Worm (Caenorhabditis elegans): ENCODE measurements around the gene F46B6.13.

- TF ChIP-seq tbx-37 (GFP tag; conservative IDR thresholded peaks at IDR 0.05) (no peak), ama-1 (optimal IDR thresholded peaks at IDR 0.05) (no peak), hmbx-1 (tag; optimal IDR thresholded peaks at IDR 0.05) (no peak), flt-1 (GFP tag; IDR thresholded peaks at IDR 0.05) (no peak), B0310.2 (tag; optimal IDR thresholded peaks at IDR 0.05) (no peak), aly-1 (tag; optimal IDR thresholded peaks at IDR 0.05) (no peak), F13C5.2 (tag; optimal IDR thresholded peaks at IDR 0.05) (no peak), scrt-1 (GFP tag; IDR thresholded peaks at IDR 0.05) (no peak), ets-7 (tag; optimal IDR thresholded peaks at IDR 0.05) (no peak), sea-1 (GFP tag; conservative IDR thresholded peaks at IDR 0.05) (no peak), ceh-13 (GFP tag; optimal IDR thresholded peaks at IDR 0.05) (no peak), hmg-4 (GFP tag; optimal IDR thresholded peaks at IDR 0.05) (no peak), tra-4 (tag; optimal IDR thresholded peaks at IDR 0.05) (no peak)
Observed at ce11 chrV:9754459-9754858, 44.5 kb downstream of the F46B6.13 start, which contains the start of gene F58E6.5.

Data from whole organism, early embryonic.